Fruit fly (Drosophila melanogaster): Measurements from ENCODE around the gene CG31465.

CG31465 gene

dm6 chr3R:21853618-21854573 lies 26.7 kb upstream of the CG31465 start (continued):
- TF ChIP-seq ken (GFP tag; IDR thresholded peaks at IDR 0.05) (no peak), zfh1 (GFP tag; IDR thresholded peaks at IDR 0.05) (0 out of 3 replicates have a peak, but pooled peaks have one; percentile 4), CG3995 (GFP tag; optimal IDR thresholded peaks at IDR 0.05) (no peak), danr (GFP tag; IDR thresholded peaks at IDR 0.05) (no peak), Elba2 (GFP tag; optimal IDR thresholded peaks at IDR 0.05) (no peak), sob (GFP tag; IDR thresholded peaks at IDR 0.05) (peak; percentile 42; the same call in 1 of the 2 replicates), tin (GFP tag; optimal IDR thresholded peaks at IDR 0.05) (no peak), CG10543 (GFP tag; optimal IDR thresholded peaks at IDR 0.05) (peak; percentile 78), row (GFP tag; IDR thresholded peaks at IDR 0.05) (0 out of 3 replicates have a peak, but pooled peaks have one; percentile 6), CG15073 (GFP tag; optimal IDR thresholded peaks at IDR 0.05) (no peak), CG4282 (GFP tag; optimal IDR thresholded peaks at IDR 0.05) (no peak), stwl (tag; optimal IDR thresholded peaks at IDR 0.05) (no peak), CG9817 (tag; optimal IDR thresholded peaks at IDR 0.05) (no peak), PHDP (tag; optimal IDR thresholded peaks at IDR 0.05) (no peak), CG10959 (GFP tag; IDR thresholded peaks at IDR 0.05) (no peak), ems (GFP tag; optimal IDR thresholded peaks at IDR 0.05) (no peak), slbo (GFP tag; IDR thresholded peaks at IDR 0.05) (no peak), vvl (GFP tag; IDR thresholded peaks at IDR 0.05) (peak; percentile 55), CG31388 (GFP tag; optimal IDR thresholded peaks at IDR 0.05) (no peak), dimm (GFP tag; IDR thresholded peaks at IDR 0.05) (no peak), CG13894 (tag; optimal IDR thresholded peaks at IDR 0.05) (peak; percentile 76), her (GFP tag; optimal IDR thresholded peaks at IDR 0.05) (peak; percentile 23), ap (GFP tag; IDR thresholded peaks at IDR 0.05) (no peak), ham (GFP tag; IDR thresholded peaks at IDR 0.05) (no peak), ac (GFP tag; optimal IDR thresholded peaks at IDR 0.05) (no peak), Oaz (GFP tag; IDR thresholded peaks at IDR 0.05) (no peak), bowl (GFP tag; IDR thresholded peaks at IDR 0.05) (no peak), Sin3A (optimal IDR thresholded peaks at IDR 0.05) (no peak), Doc3 (GFP tag; IDR thresholded peaks at IDR 0.05; ENCODE audit: partially characterized antibody) (no peak), CG12104 (GFP tag; optimal IDR thresholded peaks at IDR 0.05) (no peak), tup (GFP tag; optimal IDR thresholded peaks at IDR 0.05) (no peak), CG11093 (GFP tag; IDR thresholded peaks at IDR 0.05) (no peak), run (tag; optimal IDR thresholded peaks at IDR 0.05) (peak; percentile 8), Opbp (GFP tag; IDR thresholded peaks at IDR 0.05; ENCODE audit: partially characterized antibody) (0 out of 3 replicates have a peak, but pooled peaks have one; percentile 9), hb (GFP tag; IDR thresholded peaks at IDR 0.05; ENCODE audit: partially characterized antibody) (no peak), CG2889 (GFP tag; IDR thresholded peaks at IDR 0.05) (no peak), CG13287 (GFP tag; IDR thresholded peaks at IDR 0.05; ENCODE audit: partially characterized antibody) (peak; percentile 49), CG14050 (GFP tag; IDR thresholded peaks at IDR 0.05) (no peak), CG10209 (GFP tag; optimal IDR thresholded peaks at IDR 0.05) (no peak), Ravus (GFP tag; IDR thresholded peaks at IDR 0.05) (no peak), nmo (GFP tag; optimal IDR thresholded peaks at IDR 0.05) (no peak), exex (tag; optimal IDR thresholded peaks at IDR 0.05) (peak; percentile 54), CG32532 (GFP tag; IDR thresholded peaks at IDR 0.05) (no peak), sqz (GFP tag; optimal IDR thresholded peaks at IDR 0.05) (peak; percentile 86), Mad (GFP tag; optimal IDR thresholded peaks at IDR 0.05) (no peak), CG13624 (GFP tag; optimal IDR thresholded peaks at IDR 0.05) (peak; percentile 89), peb (GFP tag; IDR thresholded peaks at IDR 0.05) (no peak), CG10274 (GFP tag; optimal IDR thresholded peaks at IDR 0.05) (no peak), fd3F (GFP tag; optimal IDR thresholded peaks at IDR 0.05) (no peak), grau (tag; optimal IDR thresholded peaks at IDR 0.05) (peak; percentile 79)
